Fruit fly (Drosophila melanogaster) whole organism, wandering third instar larva: ENCODE results near the gene CG12035.

Source experiments
- Abd-B ChIP-seq: fragments of >200 bp; optimal IDR thresholded peaks from 2 replicates; lab custom pipeline; 2017; ENCODE audit warnings: missing biosample characterization, missing genetic modification characterization
- CG32264 ChIP-seq: fragments of 200-800 bp; sonication (Bioruptor generic); optimal IDR thresholded peaks from 2 replicates; lab custom pipeline; 2016; ENCODE audit warnings: missing biosample characterization, missing genetic modification characterization
- CG9705 ChIP-seq: fragments of 200-800 bp; sonication (Bioruptor generic); optimal IDR thresholded peaks from 2 replicates; lab custom pipeline; 2018; ENCODE audit warnings: missing biosample characterization, mild to moderate bottlenecking, missing genetic modification characterization
- CrebA ChIP-seq: fragments of 200-800 bp; sonication (Bioruptor generic); optimal IDR thresholded peaks from 2 replicates; lab custom pipeline; 2016; ENCODE audit warnings: missing biosample characterization, mild to moderate bottlenecking, missing genetic modification characterization, borderline replicate concordance
- Dfd ChIP-seq: fragments of >200 bp; optimal IDR thresholded peaks from 2 replicates; lab custom pipeline; 2017; ENCODE audit warnings: missing biosample characterization, missing genetic modification characterization
- Dif ChIP-seq: fragments of 200-275, 200-300 bp; sonication (Bioruptor generic); optimal IDR thresholded peaks from 2 replicates; lab custom pipeline; 2018; ENCODE audit warnings: missing biosample characterization, missing genetic modification characterization; ENCODE audit not compliant: partially characterized antibody
- GATAd ChIP-seq: sonication (Bioruptor generic); optimal IDR thresholded peaks from 2 replicates; lab custom pipeline; 2016; ENCODE audit warnings: missing biosample characterization, missing genetic modification characterization
- HLH106 ChIP-seq: fragments of 200-800 bp; optimal IDR thresholded peaks from 3 replicates; lab custom pipeline; 2019; ENCODE audit warnings: missing biosample characterization, mild to moderate bottlenecking, missing genetic modification characterization, moderate library complexity
- Hnf4 ChIP-seq: fragments of 200-800 bp; sonication (Bioruptor generic); optimal IDR thresholded peaks from 2 replicates; lab custom pipeline; 2016; ENCODE audit warnings: missing biosample characterization, mild to moderate bottlenecking, missing genetic modification characterization
- Hr78 ChIP-seq: fragments of >200 bp; optimal IDR thresholded peaks from 2 replicates; lab custom pipeline; 2017; ENCODE audit warnings: missing biosample characterization, missing genetic modification characterization
- Hr83 ChIP-seq: fragments of 200-300 bp; sonication (Bioruptor generic); optimal IDR thresholded peaks from 2 replicates; lab custom pipeline; 2016; ENCODE audit warnings: missing biosample characterization, mild to moderate bottlenecking, missing genetic modification characterization, moderate library complexity; ENCODE audit not compliant: poor library complexity, severe bottlenecking
- Jra ChIP-seq: sonication (Bioruptor generic); optimal IDR thresholded peaks from 2 replicates; lab custom pipeline; 2016; ENCODE audit warnings: missing biosample characterization, missing genetic modification characterization
- Mio ChIP-seq: sonication (Bioruptor generic); optimal IDR thresholded peaks from 2 replicates; lab custom pipeline; 2016; ENCODE audit warnings: missing biosample characterization, missing genetic modification characterization
- Myc ChIP-seq: fragments of >200 bp; optimal IDR thresholded peaks from 2 replicates; lab custom pipeline; 2017
- N ChIP-seq: fragments of >200 bp; optimal IDR thresholded peaks from 2 replicates; lab custom pipeline; 2018; ENCODE audit warnings: missing biosample characterization, missing external identifiers, missing genetic modification characterization
- OdsH ChIP-seq: fragments of 200-800 bp; sonication (Bioruptor generic); optimal IDR thresholded peaks from 2 replicates; lab custom pipeline; 2016; ENCODE audit warnings: missing biosample characterization, mild to moderate bottlenecking, missing genetic modification characterization
- Rel ChIP-seq, 2 experiments: fragments of 200-800 bp; sonication (Bioruptor generic) in 1 of 2; optimal IDR thresholded peaks; 2 replicates in 1 of 2; 3 replicates in 1 of 2; lab custom pipeline; 2016 to 2019; ENCODE audit warnings: mild to moderate bottlenecking in 2 of 2, missing biosample characterization in 2 of 2, missing genetic modification characterization in 2 of 2, moderate library complexity in 1 of 2
- Sp1 ChIP-seq: fragments of 200-800 bp; sonication (Bioruptor generic); optimal IDR thresholded peaks from 3 replicates; lab custom pipeline; 2019; ENCODE audit warnings: missing biosample characterization, mild to moderate bottlenecking, missing genetic modification characterization, moderate library complexity
- Vsx2 ChIP-seq: fragments of 200-300, 225-300 bp; sonication (Bioruptor generic); optimal IDR thresholded peaks from 2 replicates; lab custom pipeline; 2018; ENCODE audit warnings: missing biosample characterization, missing genetic modification characterization; ENCODE audit not compliant: partially characterized antibody
- br ChIP-seq: fragments of 200-800 bp; sonication (Bioruptor generic); optimal IDR thresholded peaks from 2 replicates; lab custom pipeline; 2016; ENCODE audit warnings: missing biosample characterization, missing genetic modification characterization
- brk ChIP-seq: fragments of 200-800 bp; sonication (Bioruptor generic); optimal IDR thresholded peaks from 2 replicates; lab custom pipeline; 2016; ENCODE audit warnings: missing biosample characterization, mild to moderate bottlenecking, missing genetic modification characterization
- dl ChIP-seq, 2 experiments: fragments of 175-275, 200-275 bp in 1 of 2; fragments of 200-275 bp in 1 of 2; sonication (Bioruptor generic); optimal IDR thresholded peaks; lab custom pipeline; 2018; ENCODE audit warnings: mild to moderate bottlenecking in 2 of 2, missing biosample characterization in 2 of 2, missing genetic modification characterization in 2 of 2, moderate library complexity in 2 of 2; ENCODE audit not compliant: partially characterized antibody in 2 of 2, insufficient read depth in 1 of 2
- dmrt93B ChIP-seq: fragments of 200-800 bp; sonication (Bioruptor generic); optimal IDR thresholded peaks from 2 replicates; lab custom pipeline; 2018; ENCODE audit warnings: missing biosample characterization, mild to moderate bottlenecking, missing genetic modification characterization
- dsf ChIP-seq: sonication (Bioruptor generic); optimal IDR thresholded peaks from 2 replicates; lab custom pipeline; 2016; ENCODE audit warnings: missing biosample characterization, missing genetic modification characterization, borderline replicate concordance
- ey ChIP-seq: fragments of 200-800 bp; sonication (Bioruptor generic); optimal IDR thresholded peaks from 2 replicates; lab custom pipeline; 2016; ENCODE audit warnings: missing biosample characterization, missing genetic modification characterization
- foxo ChIP-seq, 2 experiments: fragments of 200-800 bp; sonication (Bioruptor generic); optimal IDR thresholded peaks; 2 replicates in 1 of 2; 3 replicates in 1 of 2; lab custom pipeline; 2016 to 2017; ENCODE audit warnings: missing biosample characterization in 2 of 2, missing genetic modification characterization in 2 of 2
- fru ChIP-seq: fragments of 200-800 bp; sonication (Bioruptor generic); optimal IDR thresholded peaks from 3 replicates; lab custom pipeline; 2016; ENCODE audit warnings: missing biosample characterization, mild to moderate bottlenecking, missing genetic modification characterization
- h ChIP-seq: fragments of 200-800 bp; sonication (Bioruptor generic); optimal IDR thresholded peaks from 3 replicates; lab custom pipeline; 2016; ENCODE audit warnings: missing biosample characterization, mild to moderate bottlenecking, missing genetic modification characterization
- jim ChIP-seq: fragments of 175-275, 200-325 bp; sonication (Bioruptor generic); optimal IDR thresholded peaks from 2 replicates; lab custom pipeline; 2016; ENCODE audit warnings: missing biosample characterization, mild to moderate bottlenecking, missing genetic modification characterization
- lola ChIP-seq: fragments of >200 bp; optimal IDR thresholded peaks from 2 replicates; lab custom pipeline; 2017; ENCODE audit warnings: missing biosample characterization, missing genetic modification characterization
- pan ChIP-seq: fragments of >200 bp; optimal IDR thresholded peaks from 2 replicates; lab custom pipeline; 2017
- psq ChIP-seq: fragments of 200-800 bp; sonication (Bioruptor generic); optimal IDR thresholded peaks from 3 replicates; lab custom pipeline; 2017; ENCODE audit warnings: missing biosample characterization, mild to moderate bottlenecking, missing genetic modification characterization, moderate library complexity
- rgr ChIP-seq: fragments of 200-800 bp; sonication (Bioruptor generic); optimal IDR thresholded peaks from 3 replicates; lab custom pipeline; 2016; ENCODE audit warnings: missing biosample characterization, mild to moderate bottlenecking, missing genetic modification characterization
- sage ChIP-seq: fragments of 200-800 bp; sonication (Bioruptor generic); optimal IDR thresholded peaks from 2 replicates; lab custom pipeline; 2016; ENCODE audit warnings: missing biosample characterization, mild to moderate bottlenecking, missing genetic modification characterization
- sv ChIP-seq: fragments of 200-800 bp; sonication (Bioruptor generic); optimal IDR thresholded peaks from 3 replicates; lab custom pipeline; 2016; ENCODE audit warnings: missing biosample characterization, missing genetic modification characterization
- tai ChIP-seq: sonication (Bioruptor generic); optimal IDR thresholded peaks from 2 replicates; lab custom pipeline; 2016; ENCODE audit warnings: missing biosample characterization, missing genetic modification characterization
- usp ChIP-seq: fragments of >200 bp; optimal IDR thresholded peaks from 2 replicates; lab custom pipeline; 2017; ENCODE audit warnings: missing biosample characterization, missing genetic modification characterization
- woc ChIP-seq: sonication (Bioruptor generic); optimal IDR thresholded peaks from 2 replicates; lab custom pipeline; 2016; ENCODE audit warnings: missing biosample characterization, mild to moderate bottlenecking, missing genetic modification characterization

Gene CG12035

DNA sequence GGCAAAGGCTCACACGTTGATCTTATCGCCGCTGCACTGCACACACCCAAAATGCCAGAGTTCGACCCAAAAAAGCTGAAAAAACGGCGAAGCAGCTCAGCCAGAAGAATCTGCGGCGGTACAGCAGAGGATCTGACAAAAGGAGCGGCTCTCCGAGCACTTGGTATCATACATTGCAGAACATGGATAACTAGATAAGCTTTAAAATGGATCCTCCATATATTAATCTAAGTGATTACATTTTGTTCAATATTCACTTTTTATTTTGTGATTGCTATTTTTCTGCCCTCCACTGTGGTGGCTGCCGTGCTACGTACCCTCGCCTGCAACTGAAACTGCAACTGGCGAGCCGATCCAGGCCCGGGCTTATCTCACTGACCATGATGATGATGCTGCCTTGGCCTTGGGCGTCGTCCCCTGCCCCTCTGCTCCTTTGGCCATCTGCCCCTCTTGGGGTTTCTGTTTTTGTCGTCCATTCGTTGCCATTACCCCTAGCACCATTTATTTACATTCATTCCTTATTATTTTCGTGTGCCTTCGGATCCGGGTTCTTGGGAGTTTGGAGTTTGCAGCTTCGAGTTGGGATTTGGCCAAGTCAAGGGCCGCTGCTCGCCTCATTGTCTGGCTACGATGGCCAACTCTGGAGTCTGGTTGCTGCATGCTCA is 31.9 kb upstream of the CG12035 start (continued):
- TF ChIP-seq GATAd (GFP tag; lab: Kevin White, UChicago) (no peak), CG9705 (GFP tag; lab: Kevin White, UChicago) (peak; percentile 68), N (GFP tag; lab: Kevin White, UChicago) (no peak), br (peak; percentile 93), CrebA (GFP tag; lab: Kevin White, UChicago) (peak; percentile 33), Dfd (no peak), psq (GFP tag; lab: Kevin White, UChicago) (peak; percentile 95)

DNA sequence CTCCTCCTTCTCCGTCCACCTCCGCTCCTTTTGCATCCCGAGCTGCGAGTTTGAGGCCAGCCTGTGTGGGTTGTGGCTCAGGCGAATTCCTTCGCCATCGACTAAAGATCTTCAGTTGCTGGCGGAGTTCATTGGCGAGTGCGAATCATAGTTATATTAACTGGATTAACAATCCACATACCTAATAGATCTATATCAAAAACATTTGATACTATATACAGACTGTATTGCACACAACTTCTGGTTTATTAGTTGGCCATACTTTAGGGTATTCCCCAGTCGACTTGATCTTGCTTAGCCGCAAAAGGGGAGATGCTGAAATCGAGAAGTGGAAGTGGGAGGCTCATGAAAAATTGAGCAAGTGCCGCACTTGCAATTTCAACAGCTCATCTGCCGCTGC is 31.3 kb upstream of the CG12035 start:
- TF ChIP-seq h (GFP tag; lab: Kevin White, UChicago) (peak; percentile 37), CrebA (GFP tag; lab: Kevin White, UChicago) (no peak)
- TF ChIP-seq, all 38 proteins: peak for 1

dm6 chr3L:1694317-1694716 is 29.9 kb upstream of the CG12035 start, which contains the start of gene CG12011:
TSS of gene CG12011 (plus strand) at chr3L:1694617.
- no peak for TF ChIP-seq psq (GFP tag; lab: Kevin White, UChicago)
- no peak for TF ChIP-seq rgr
- no peak for TF ChIP-seq CrebA (GFP tag; lab: Kevin White, UChicago)

- no peak for TF ChIP-seq Dfd
- peak; percentile 28 for TF ChIP-seq br
- TF ChIP-seq rgr = peak; percentile 31
- TF ChIP-seq fru = peak; percentile 16
- no peak for TF ChIP-seq usp (GFP tag; lab: Kevin White, UChicago)
- TF ChIP-seq sage (GFP tag; lab: Kevin White, UChicago) = no peak
- no peak for TF ChIP-seq Hr83 (GFP tag; lab: Kevin White, UChicago)
- TF ChIP-seq pan (lab: Kevin White, UChicago) = no peak
- no peak for TF ChIP-seq Vsx2
- no peak for TF ChIP-seq dsf (GFP tag; lab: Kevin White, UChicago)
- peak; percentile 22 for TF ChIP-seq HLH106
- no peak for TF ChIP-seq CG9705 (GFP tag; lab: Kevin White, UChicago)
- TF ChIP-seq N (GFP tag; lab: Kevin White, UChicago) = no peak
- no peak for TF ChIP-seq CG32264 (GFP tag; lab: Kevin White, UChicago)
- peak; percentile 13 for TF ChIP-seq dmrt93B
- peak; percentile 29 for TF ChIP-seq Sp1
- no peak for TF ChIP-seq lola (GFP tag; lab: Kevin White, UChicago)
- TF ChIP-seq Dif (GFP tag; lab: Kevin White, UChicago) = no peak
- TF ChIP-seq woc (GFP tag; lab: Kevin White, UChicago) = no peak
- TF ChIP-seq Mio (GFP tag; lab: Kevin White, UChicago) = no peak
- TF ChIP-seq Abd-B (GFP tag; lab: Kevin White, UChicago) = no peak
- no peak for TF ChIP-seq psq (GFP tag; lab: Kevin White, UChicago)
- no peak for TF ChIP-seq tai
- TF ChIP-seq Rel (GFP tag; optimal IDR thresholded peaks at IDR 0.05; lab: Kevin White, UChicago) = no peak
- no peak for TF ChIP-seq Rel (tag; optimal IDR thresholded peaks at IDR 0.05; lab: Kevin White, UChicago)
- TF ChIP-seq h (GFP tag; lab: Kevin White, UChicago) = peak; percentile 28
- no peak for TF ChIP-seq GATAd (GFP tag; lab: Kevin White, UChicago)
- TF ChIP-seq OdsH (GFP tag; lab: Kevin White, UChicago) = peak; percentile 16
- TF ChIP-seq jim (GFP tag; lab: Kevin White, UChicago) = no peak
- no peak for TF ChIP-seq CrebA (GFP tag; lab: Kevin White, UChicago)
- no peak for TF ChIP-seq sv
- TF ChIP-seq Hr78 (GFP tag; lab: Kevin White, UChicago) = no peak
- TF ChIP-seq ey (GFP tag; lab: Kevin White, UChicago) = peak; percentile 31
- TF ChIP-seq Jra (GFP tag; lab: Kevin White, UChicago) = no peak
- TF ChIP-seq dl (GFP tag; optimal IDR thresholded peaks at IDR 0.05; lab: Kevin White, UChicago; ENCODE audit: insufficient read depth in 1 of 2, partially characterized antibody in 2 of 2) = no peak
- no peak for TF ChIP-seq Myc (lab: Kevin White, UChicago)
- no peak for TF ChIP-seq Hnf4
- TF ChIP-seq brk (GFP tag; lab: Kevin White, UChicago) = no peak
- peak in 1 of 2 experiments; percentile 41 for TF ChIP-seq foxo (GFP tag; optimal IDR thresholded peaks at IDR 0.05; lab: Kevin White, UChicago)
These were observed 21.7 kb upstream of the CG12035 start, which contains the start of gene CG13931 for dm6 chr3L:1702367-1702927. TSS of gene CG13931 (minus strand) at chr3L:1702407.
